Fruit fly (Drosophila melanogaster) whole organism, embryonic: ENCODE results near the gene SkpA.

Experiments used
- CG1024 ChIP-seq: fragments of 200-800 bp; sonication (Bioruptor generic); IDR thresholded peaks from 2 replicates; pipeline ENCODE4 v1.3.6; 2022; ENCODE audit warnings: missing biosample characterization, missing genetic modification characterization
- CG10267 ChIP-seq: fragments of 200-800 bp; sonication (Bioruptor generic); optimal IDR thresholded peaks from 2 replicates; lab custom pipeline; 2018; ENCODE audit warnings: missing biosample characterization, mild to moderate bottlenecking, missing genetic modification characterization, moderate library complexity
- CG10462 ChIP-seq: fragments of 200-800 bp; sonication (Bioruptor generic); optimal IDR thresholded peaks from 2 replicates; lab custom pipeline; 2016; ENCODE audit warnings: missing biosample characterization, missing genetic modification characterization
- CG10565 ChIP-seq: fragments of 200-800 bp; sonication (Bioruptor generic); optimal IDR thresholded peaks from 3 replicates; lab custom pipeline; 2016; ENCODE audit warnings: missing biosample characterization, mild to moderate bottlenecking, missing genetic modification characterization
- CG12155 ChIP-seq: fragments of 200-800 bp; sonication (Bioruptor generic); optimal IDR thresholded peaks from 3 replicates; lab custom pipeline; 2016; ENCODE audit warnings: missing biosample characterization, missing genetic modification characterization
- CG12744 ChIP-seq: fragments of 200-800 bp; sonication (Bioruptor generic); optimal IDR thresholded peaks from 2 replicates; lab custom pipeline; 2016; ENCODE audit warnings: missing biosample characterization, missing genetic modification characterization
- CG14050 ChIP-seq: fragments of 200-800 bp; sonication (Bioruptor generic); IDR thresholded peaks from 3 replicates; pipeline ENCODE4 v1.3.6; 2022; ENCODE audit warnings: missing biosample characterization, missing genetic modification characterization
- CG14710 ChIP-seq: fragments of 200-800 bp; sonication (Bioruptor generic); optimal IDR thresholded peaks from 3 replicates; lab custom pipeline; 2019; ENCODE audit warnings: missing biosample characterization, mild to moderate bottlenecking, missing genetic modification characterization, moderate library complexity
- CG1529 ChIP-seq: fragments of 200-800 bp; sonication (Bioruptor generic); optimal IDR thresholded peaks from 3 replicates; lab custom pipeline; 2018; ENCODE audit warnings: missing biosample characterization, missing genetic modification characterization
- CG17385 ChIP-seq: fragments of 200-800 bp; sonication (Bioruptor generic); optimal IDR thresholded peaks from 3 replicates; lab custom pipeline; 2018; ENCODE audit warnings: missing biosample characterization, mild to moderate bottlenecking, missing genetic modification characterization
- CG2889 ChIP-seq: fragments of 200-800 bp; sonication (Bioruptor generic); IDR thresholded peaks from 3 replicates; pipeline ENCODE4 v1.3.6; 2022; ENCODE audit warnings: missing biosample characterization, missing genetic modification characterization
- CG34224 ChIP-seq: fragments of 200-800 bp; sonication (Bioruptor generic); IDR thresholded peaks from 3 replicates; pipeline ENCODE4 v1.3.6; 2022; ENCODE audit warnings: missing biosample characterization, missing genetic modification characterization; ENCODE audit not compliant: partially characterized antibody
- CG34376 ChIP-seq: fragments of 200-800 bp; sonication (Bioruptor generic); optimal IDR thresholded peaks from 2 replicates; lab custom pipeline; 2018; ENCODE audit warnings: missing biosample characterization, mild to moderate bottlenecking, missing genetic modification characterization
- CG3995 ChIP-seq: fragments of 200-800 bp; sonication (Bioruptor generic); optimal IDR thresholded peaks from 3 replicates; lab custom pipeline; 2016; ENCODE audit warnings: missing biosample characterization, missing genetic modification characterization
- CG7372 ChIP-seq: fragments of 200-800 bp; sonication (Bioruptor generic); IDR thresholded peaks from 2 replicates; pipeline ENCODE4 v1.3.6; 2022; ENCODE audit warnings: missing biosample characterization, missing genetic modification characterization
- CG8281 ChIP-seq: fragments of 200-800 bp; sonication (Bioruptor generic); optimal IDR thresholded peaks from 2 replicates; lab custom pipeline; 2018; ENCODE audit warnings: missing biosample characterization, mild to moderate bottlenecking, missing genetic modification characterization, moderate library complexity
- CG8765 ChIP-seq: fragments of 200-800 bp; sonication (Bioruptor generic); IDR thresholded peaks from 2 replicates; pipeline ENCODE4 v1.3.6; 2022; ENCODE audit warnings: missing biosample characterization, missing genetic modification characterization
- CG8944 ChIP-seq: fragments of 200-800 bp; sonication (Bioruptor generic); optimal IDR thresholded peaks from 3 replicates; lab custom pipeline; 2016; ENCODE audit warnings: missing biosample characterization, missing genetic modification characterization
- CG9727 ChIP-seq: fragments of 200-800 bp; sonication (Bioruptor generic); optimal IDR thresholded peaks from 3 replicates; lab custom pipeline; 2017; ENCODE audit warnings: missing biosample characterization, mild to moderate bottlenecking, missing genetic modification characterization
- Dek ChIP-seq: fragments of 200-800 bp; sonication (Bioruptor generic); optimal IDR thresholded peaks from 3 replicates; lab custom pipeline; 2019; ENCODE audit warnings: missing biosample characterization, mild to moderate bottlenecking, missing genetic modification characterization, moderate library complexity
- Dll ChIP-seq: fragments of 200-800 bp; sonication (Bioruptor generic); IDR thresholded peaks from 4 replicates; pipeline ENCODE4 v1.3.6; 2022; ENCODE audit warnings: missing biosample characterization, missing genetic modification characterization; ENCODE audit not compliant: partially characterized antibody
- Dp ChIP-seq: fragments of 200-800 bp; sonication (Bioruptor generic); optimal IDR thresholded peaks from 2 replicates; lab custom pipeline; 2018; ENCODE audit warnings: missing biosample characterization, mild to moderate bottlenecking, missing genetic modification characterization, moderate library complexity
- Fer1 ChIP-seq: fragments of 200-800 bp; sonication (Bioruptor generic); optimal IDR thresholded peaks from 2 replicates; lab custom pipeline; 2017; ENCODE audit warnings: missing biosample characterization, mild to moderate bottlenecking, missing genetic modification characterization
- Hr3 ChIP-seq: fragments of 200-800 bp; sonication (Bioruptor generic); optimal IDR thresholded peaks from 3 replicates; lab custom pipeline; 2016; ENCODE audit warnings: missing biosample characterization, missing genetic modification characterization
- MESR4 ChIP-seq: fragments of 200-800 bp; sonication (Bioruptor generic); optimal IDR thresholded peaks from 2 replicates; lab custom pipeline; 2018; ENCODE audit warnings: missing biosample characterization, mild to moderate bottlenecking, missing genetic modification characterization, moderate library complexity
- Mes4 ChIP-seq: fragments of 200-800 bp; sonication (Bioruptor generic); optimal IDR thresholded peaks from 2 replicates; lab custom pipeline; 2016; ENCODE audit warnings: missing biosample characterization, missing genetic modification characterization
- NFAT ChIP-seq: fragments of 200-800 bp; sonication (Bioruptor generic); IDR thresholded peaks from 2 replicates; pipeline ENCODE4 v1.3.6; 2022; ENCODE audit warnings: missing biosample characterization, missing genetic modification characterization
- Nf-YA ChIP-seq: fragments of 200-800 bp; sonication (Bioruptor generic); IDR thresholded peaks from 2 replicates; pipeline ENCODE4 v1.3.6; 2022; ENCODE audit warnings: missing biosample characterization, missing genetic modification characterization
- Six4 ChIP-seq: fragments of 200-800 bp; sonication (Bioruptor generic); optimal IDR thresholded peaks from 2 replicates; lab custom pipeline; 2016; ENCODE audit warnings: missing biosample characterization, missing genetic modification characterization
- YL-1 ChIP-seq: fragments of 200-800 bp; sonication (Bioruptor generic); optimal IDR thresholded peaks from 3 replicates; lab custom pipeline; 2017; ENCODE audit warnings: missing biosample characterization, mild to moderate bottlenecking, missing genetic modification characterization
- bigmax ChIP-seq: fragments of 200-800 bp; sonication (Bioruptor generic); optimal IDR thresholded peaks from 2 replicates; lab custom pipeline; 2018; ENCODE audit warnings: missing biosample characterization, mild to moderate bottlenecking, missing genetic modification characterization
- chif ChIP-seq, 2 experiments: fragments of 200-800 bp; sonication (Bioruptor generic); optimal IDR thresholded peaks; 3 replicates each; lab custom pipeline; 2016; ENCODE audit warnings: missing biosample characterization in 2 of 2, missing genetic modification characterization in 2 of 2
- crol ChIP-seq: fragments of 200-800 bp; sonication (Bioruptor generic); IDR thresholded peaks from 2 replicates; pipeline ENCODE4 v1.3.6; 2022; ENCODE audit warnings: missing biosample characterization, missing genetic modification characterization
- ems ChIP-seq: fragments of 200-800 bp; sonication (Bioruptor generic); optimal IDR thresholded peaks from 3 replicates; lab custom pipeline; 2016; ENCODE audit warnings: missing biosample characterization, missing genetic modification characterization
- fd102C ChIP-seq: fragments of 200-800 bp; sonication (Bioruptor generic); optimal IDR thresholded peaks from 2 replicates; lab custom pipeline; 2018; ENCODE audit warnings: missing biosample characterization, mild to moderate bottlenecking, missing genetic modification characterization, moderate library complexity
- grau ChIP-seq: fragments of 200-800 bp; optimal IDR thresholded peaks from 3 replicates; lab custom pipeline; 2019; ENCODE audit warnings: missing biosample characterization, mild to moderate bottlenecking, missing genetic modification characterization, moderate library complexity
- jing ChIP-seq: fragments of 200-800 bp; sonication (Bioruptor generic); optimal IDR thresholded peaks from 2 replicates; lab custom pipeline; 2018; ENCODE audit warnings: missing biosample characterization, mild to moderate bottlenecking, missing genetic modification characterization
- lilli ChIP-seq: fragments of 200-800 bp; sonication (Bioruptor generic); optimal IDR thresholded peaks from 3 replicates; lab custom pipeline; 2016; ENCODE audit warnings: missing biosample characterization, missing genetic modification characterization
- lmd ChIP-seq: fragments of 200-800 bp; sonication (Bioruptor generic); IDR thresholded peaks from 2 replicates; pipeline ENCODE4 v1.3.6; 2022; ENCODE audit warnings: missing biosample characterization, missing genetic modification characterization
- oc ChIP-seq: fragments of 200-800 bp; sonication (Bioruptor generic); optimal IDR thresholded peaks from 2 replicates; lab custom pipeline; 2018; ENCODE audit warnings: missing biosample characterization, mild to moderate bottlenecking, missing genetic modification characterization, moderate library complexity
- pho ChIP-seq: fragments of 200-800 bp; sonication (Bioruptor generic); optimal IDR thresholded peaks from 2 replicates; lab custom pipeline; 2016; ENCODE audit warnings: missing biosample characterization, missing genetic modification characterization
- pum ChIP-seq: fragments of 200-800 bp; sonication (Bioruptor generic); optimal IDR thresholded peaks from 2 replicates; lab custom pipeline; 2016; ENCODE audit warnings: missing biosample characterization, missing genetic modification characterization
- row ChIP-seq: fragments of 200-800 bp; sonication (Bioruptor generic); IDR thresholded peaks from 3 replicates; pipeline ENCODE4 v1.3.6; 2022; ENCODE audit warnings: missing biosample characterization, missing genetic modification characterization
- sens ChIP-seq: fragments of 200-800 bp; sonication (Bioruptor generic); peaks from one replicate; lab custom pipeline; 2016; ENCODE audit warnings: missing biosample characterization, missing genetic modification characterization
- tgo ChIP-seq: fragments of 200-800 bp; sonication (Bioruptor generic); IDR thresholded peaks from 3 replicates; pipeline ENCODE4 v1.3.6; 2022; ENCODE audit warnings: missing biosample characterization, missing genetic modification characterization
- unpg ChIP-seq: fragments of 200-800 bp; sonication (Bioruptor generic); optimal IDR thresholded peaks from 3 replicates; lab custom pipeline; 2018; ENCODE audit warnings: missing biosample characterization, mild to moderate bottlenecking, missing genetic modification characterization, moderate library complexity
- vfl ChIP-seq: fragments of 200-800 bp; sonication (Bioruptor generic); optimal IDR thresholded peaks from 2 replicates; lab custom pipeline; 2016; ENCODE audit warnings: missing biosample characterization, missing genetic modification characterization
- vnd ChIP-seq: fragments of 200-800 bp; sonication (Bioruptor generic); IDR thresholded peaks from 3 replicates; pipeline ENCODE4 v1.3.6; 2022; ENCODE audit warnings: missing biosample characterization, missing genetic modification characterization; ENCODE audit not compliant: partially characterized antibody
- wor ChIP-seq: fragments of 200-800 bp; sonication (Bioruptor generic); IDR thresholded peaks from 2 replicates; pipeline ENCODE4 v1.3.6; 2022; ENCODE audit warnings: missing biosample characterization, missing genetic modification characterization
- zfh2 ChIP-seq: fragments of 200-800 bp; sonication (Bioruptor generic); optimal IDR thresholded peaks from 2 replicates; lab custom pipeline; 2016; ENCODE audit warnings: missing biosample characterization, missing genetic modification characterization

Gene SkpA

dm6 chrX:629239-629821 lies 26.6 kb upstream of the SkpA start, which contains the start of the genes RpL36 and Mybbp1A (continued):
- TF ChIP-seq chif (GFP tag; optimal IDR thresholded peaks at IDR 0.05; lab: Kevin White, UChicago) (peak; percentile 56 to 68), CG17385 (GFP tag; lab: Kevin White, UChicago) (peak; percentile 64), CG7372 (peak; percentile 54; the same call in 1 of the 2 replicates), YL-1 (GFP tag; lab: Kevin White, UChicago) (peak; percentile 84), CG10462 (GFP tag; lab: Kevin White, UChicago) (no peak), CG34224 (GFP tag; lab: Robert Waterston, UW) (peak; percentile 84), zfh2 (peak; percentile 80), fd102C (peak; percentile 28), jing (GFP tag; lab: Kevin White, UChicago) (no peak), CG1529 (GFP tag; lab: Kevin White, UChicago) (peak; percentile 23), CG12155 (GFP tag; lab: Kevin White, UChicago) (peak; percentile 52), CG14710 (tag; lab: Kevin White, UChicago) (peak; percentile 81), crol (GFP tag; lab: Robert Waterston, UW) (no peak), lmd (GFP tag; lab: Robert Waterston, UW) (peak; percentile 60), tgo (GFP tag; lab: Robert Waterston, UW) (peak; percentile 39; the same call in 2 of the 3 replicates), CG8944 (GFP tag; lab: Kevin White, UChicago) (peak; percentile 55), lilli (GFP tag; lab: Kevin White, UChicago) (peak; percentile 62), pho (GFP tag; lab: Kevin White, UChicago) (peak; percentile 86), row (GFP tag; lab: Robert Waterston, UW) (peak; percentile 53; the same call in 2 of the 3 replicates), CG8765 (GFP tag; lab: Robert Waterston, UW) (0 out of 2 replicates have a peak, but pooled peaks have one; percentile 18), grau (tag; lab: Kevin White, UChicago) (peak; percentile 62), CG3995 (GFP tag; lab: Kevin White, UChicago) (peak; percentile 85), NFAT (GFP tag; lab: Robert Waterston, UW) (peak; percentile 71), CG14050 (GFP tag; lab: Robert Waterston, UW) (peak; percentile 32; the same call in 2 of the 3 replicates), CG10267 (tag; lab: Kevin White, UChicago) (peak; percentile 64), vfl (GFP tag; lab: Kevin White, UChicago) (peak; percentile 77), bigmax (GFP tag; lab: Kevin White, UChicago) (peak; percentile 49), unpg (GFP tag; lab: Kevin White, UChicago) (peak; percentile 66), CG12744 (GFP tag; lab: Kevin White, UChicago) (peak; percentile 52), Six4 (GFP tag; lab: Kevin White, UChicago) (peak; percentile 52), Nf-YA (GFP tag; lab: Robert Waterston, UW) (peak; percentile 60; the same call in 1 of the 2 replicates), ems (GFP tag; lab: Kevin White, UChicago) (peak; percentile 72), CG1024 (GFP tag; lab: Robert Waterston, UW) (peak; percentile 29; the same call in 1 of the 2 replicates), Dek (tag; lab: Kevin White, UChicago) (peak; percentile 41), Mes4 (GFP tag; lab: Kevin White, UChicago) (peak; percentile 89), Dll (GFP tag; lab: Robert Waterston, UW) (peak; percentile 90), Hr3 (GFP tag; lab: Kevin White, UChicago) (peak; percentile 56), CG34376 (GFP tag; lab: Kevin White, UChicago) (peak; percentile 84), CG10565 (no peak), sens (peak; percentile 93), CG8281 (tag; lab: Kevin White, UChicago) (no peak), pum (GFP tag; lab: Kevin White, UChicago) (peak; percentile 34), wor (GFP tag; lab: Robert Waterston, UW) (no peak), MESR4 (GFP tag; lab: Kevin White, UChicago) (peak; percentile 98), oc (tag; lab: Kevin White, UChicago) (no peak), CG9727 (GFP tag; lab: Kevin White, UChicago) (peak; percentile 88), Dp (GFP tag; lab: Kevin White, UChicago) (peak; percentile 75), CG2889 (0 out of 3 replicates have a peak, but pooled peaks have one; percentile 37), Fer1 (GFP tag; lab: Kevin White, UChicago) (peak; percentile 87), vnd (peak; percentile 99)
